Fruit fly (Drosophila melanogaster): ENCODE data around the gene Oat.

dm6 chr3L:19648648-19649047 lies 1.0 kb downstream of the Oat start:
- no peak for TF ChIP-seq CG12659 (GFP tag; optimal IDR thresholded peaks at IDR 0.05)
- no peak for TF ChIP-seq CG10959 (GFP tag; IDR thresholded peaks at IDR 0.05)

Data from whole organism, embryonic.